Fruit fly (Drosophila melanogaster): ENCODE measurements around the gene Apc.

Gene Apc

DNA sequence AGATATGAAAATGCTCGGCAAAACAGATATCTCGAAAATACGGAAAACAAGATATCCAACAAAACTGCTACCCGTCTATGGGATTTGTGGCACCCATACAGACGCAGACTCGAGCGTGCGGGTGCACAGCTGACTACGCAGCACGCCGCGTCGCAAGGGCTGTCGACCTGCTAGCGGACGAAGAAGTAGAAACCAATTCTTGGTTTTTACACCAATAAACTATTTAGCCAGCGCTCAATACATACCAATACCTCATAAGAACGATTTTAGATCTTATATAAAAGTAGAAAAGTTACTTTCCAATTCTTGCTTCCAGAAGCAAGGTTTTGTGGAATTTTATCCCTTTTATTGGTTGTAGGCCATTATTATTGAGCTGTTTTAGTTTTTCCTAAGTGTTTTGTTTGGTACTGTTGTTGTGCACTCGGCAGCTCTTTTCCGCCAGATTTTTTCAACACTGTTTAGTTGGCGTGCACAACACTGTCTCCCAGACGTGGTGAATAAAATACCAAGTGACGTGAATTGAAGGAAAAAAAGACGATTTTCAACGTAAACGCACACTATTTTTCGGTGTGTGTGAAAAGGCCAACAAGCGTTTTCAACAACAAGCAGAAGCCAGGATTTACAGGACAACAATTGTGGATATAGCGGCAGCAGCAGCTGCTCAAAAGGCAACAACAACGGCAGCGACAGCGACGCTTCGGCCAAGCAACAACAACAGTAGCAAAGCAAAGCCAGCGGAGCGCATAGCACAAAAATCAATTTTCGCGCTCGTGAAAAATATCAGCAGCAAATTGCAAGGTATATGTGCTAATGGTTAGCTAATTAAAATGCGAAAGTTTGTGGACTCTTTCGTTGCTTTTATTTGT, 44.2 kb upstream of the Apc start:
- no peak for TF ChIP-seq CG2202 (tag; optimal IDR thresholded peaks at IDR 0.05)
- TF ChIP-seq NFAT (GFP tag; IDR thresholded peaks at IDR 0.05): peak; percentile 83
- TF ChIP-seq Sox100B (GFP tag; optimal IDR thresholded peaks at IDR 0.05): peak; percentile 71
- TF ChIP-seq Fer2 (tag; optimal IDR thresholded peaks at IDR 0.05): peak; percentile 80
- peak; percentile 79 for TF ChIP-seq pnt (GFP tag; optimal IDR thresholded peaks at IDR 0.05)
- peak; percentile 58 for TF ChIP-seq sqz (GFP tag; optimal IDR thresholded peaks at IDR 0.05)
- no peak for TF ChIP-seq pita (GFP tag; optimal IDR thresholded peaks at IDR 0.05)
- peak; percentile 28 for TF ChIP-seq CG30431 (GFP tag; optimal IDR thresholded peaks at IDR 0.05)
- peak; percentile 71 for TF ChIP-seq sisA (GFP tag; IDR thresholded peaks at IDR 0.05)
- TF ChIP-seq CG11723 (GFP tag; optimal IDR thresholded peaks at IDR 0.05): peak; percentile 71
- peak; percentile 77 for TF ChIP-seq emc (GFP tag; optimal IDR thresholded peaks at IDR 0.05)
- no peak for TF ChIP-seq usp (GFP tag; optimal IDR thresholded peaks at IDR 0.05)
- peak; percentile 69 for TF ChIP-seq Bteb2 (GFP tag; optimal IDR thresholded peaks at IDR 0.05)
- no peak for TF ChIP-seq CG2116 (GFP tag; optimal IDR thresholded peaks at IDR 0.05)
- peak; percentile 24 for TF ChIP-seq CG6854 (GFP tag; optimal IDR thresholded peaks at IDR 0.05)
- peak; percentile 59; the same call in 1 of the 3 replicates for TF ChIP-seq CG7357 (GFP tag; IDR thresholded peaks at IDR 0.05)
- TF ChIP-seq CkIIα-i1 (GFP tag; IDR thresholded peaks at IDR 0.05): no peak
- TF ChIP-seq CG9797 (GFP tag; optimal IDR thresholded peaks at IDR 0.05): peak; percentile 33
- TF ChIP-seq CG3726 (GFP tag; IDR thresholded peaks at IDR 0.05): no peak
- peak; percentile 67 for TF ChIP-seq disco-r (GFP tag; optimal IDR thresholded peaks at IDR 0.05)
- 0 out of 2 replicates have a peak, but pooled peaks have one; percentile 30 for TF ChIP-seq Rx (GFP tag; IDR thresholded peaks at IDR 0.05)
- peak; percentile 63 for TF ChIP-seq Asciz (GFP tag; optimal IDR thresholded peaks at IDR 0.05)
- TF ChIP-seq CG4360 (GFP tag; IDR thresholded peaks at IDR 0.05): peak; percentile 92
- peak; percentile 44 for TF ChIP-seq gfzf (GFP tag; optimal IDR thresholded peaks at IDR 0.05)
- TF ChIP-seq Dfd (GFP tag; optimal IDR thresholded peaks at IDR 0.05): no peak
- TF ChIP-seq dan (GFP tag; IDR thresholded peaks at IDR 0.05): no peak
- peak; percentile 73 for TF ChIP-seq en (GFP tag; optimal IDR thresholded peaks at IDR 0.05)
- no peak; the same call in none of the 2 replicates for TF ChIP-seq CG31224 (GFP tag; IDR thresholded peaks at IDR 0.05)
- peak; percentile 74 for TF ChIP-seq stwl (tag; optimal IDR thresholded peaks at IDR 0.05)
- TF ChIP-seq caup (GFP tag; optimal IDR thresholded peaks at IDR 0.05; ENCODE audit: severe bottlenecking): peak; percentile 90
- peak; percentile 70 for TF ChIP-seq CG17802 (tag; optimal IDR thresholded peaks at IDR 0.05)
- peak; percentile 75 to 90 for TF ChIP-seq Pdp1 (GFP tag; optimal IDR thresholded peaks at IDR 0.05)
- TF ChIP-seq pum (GFP tag; optimal IDR thresholded peaks at IDR 0.05): peak; percentile 88
- no peak for TF ChIP-seq GATAe (GFP tag; conservative IDR thresholded peaks at IDR 0.05)
- TF ChIP-seq fd96Cb (tag; optimal IDR thresholded peaks at IDR 0.05): peak; percentile 71
- TF ChIP-seq stc (GFP tag; IDR thresholded peaks at IDR 0.05): peak; percentile 25; the same call in 1 of the 2 replicates
- TF ChIP-seq Hsf (GFP tag; optimal IDR thresholded peaks at IDR 0.05): peak; percentile 81
- TF ChIP-seq CG18599 (GFP tag; optimal IDR thresholded peaks at IDR 0.05): peak; percentile 91
- TF ChIP-seq Hey (tag; optimal IDR thresholded peaks at IDR 0.05): peak; percentile 33
- TF ChIP-seq CG16815 (GFP tag; optimal IDR thresholded peaks at IDR 0.05): peak; percentile 72
- TF ChIP-seq CG32772 (GFP tag; IDR thresholded peaks at IDR 0.05): peak; percentile 59
- TF ChIP-seq NC2α (GFP tag; optimal IDR thresholded peaks at IDR 0.05): no peak
- peak; percentile 89 for TF ChIP-seq CG4617 (GFP tag; optimal IDR thresholded peaks at IDR 0.05; ENCODE audit: borderline replicate concordance)
- TF ChIP-seq Aef1 (GFP tag; IDR thresholded peaks at IDR 0.05): peak; percentile 69
- peak; percentile 58 for TF ChIP-seq CG1602 (GFP tag; optimal IDR thresholded peaks at IDR 0.05)
- TF ChIP-seq pfk (GFP tag; optimal IDR thresholded peaks at IDR 0.05): peak; percentile 34
- peak; percentile 88 for TF ChIP-seq NfI (GFP tag; optimal IDR thresholded peaks at IDR 0.05)
- peak; percentile 89 for TF ChIP-seq vfl (GFP tag; optimal IDR thresholded peaks at IDR 0.05)
- TF ChIP-seq chm (GFP tag; IDR thresholded peaks at IDR 0.05): 0 out of 2 replicates have a peak, but pooled peaks have one; percentile 41
